Worm (Caenorhabditis elegans) whole organism, L2 larva: ENCODE measurements around the gene spi-1.

Source experiments
- C34F6.9 ChIP-seq: fragments of 150-350 bp; optimal IDR thresholded peaks from 2 replicates; lab custom pipeline; 2014; ENCODE audit warnings: missing biosample characterization, missing genetic modification characterization
- F13H6.1 ChIP-seq: sonication (generic microtip); optimal IDR thresholded peaks from 2 replicates; lab custom pipeline; 2016; ENCODE audit warnings: missing genetic modification characterization, missing compliant biosample characterization
- R02D3.7 ChIP-seq: fragments of 150-350 bp; optimal IDR thresholded peaks from 2 replicates; lab custom pipeline; 2014; ENCODE audit warnings: missing biosample characterization, missing genetic modification characterization
- Y55F3AM.14 ChIP-seq: fragments of 200-800 bp; sonication (Bioruptor generic); optimal IDR thresholded peaks from 2 replicates; lab custom pipeline; 2018; ENCODE audit warnings: mild to moderate bottlenecking, missing genetic modification characterization, missing compliant biosample characterization
- ZK546.5 ChIP-seq: sonication (generic microtip); optimal IDR thresholded peaks from 2 replicates; lab custom pipeline; 2017; ENCODE audit warnings: missing biosample characterization, missing genetic modification characterization
- ceh-16 ChIP-seq: fragments of 150-350 bp; optimal IDR thresholded peaks from 2 replicates; lab custom pipeline; 2014; ENCODE audit warnings: missing biosample characterization, missing genetic modification characterization
- ceh-82 ChIP-seq: fragments of 150-350 bp; optimal IDR thresholded peaks from 2 replicates; lab custom pipeline; 2014; ENCODE audit warnings: missing biosample characterization, missing genetic modification characterization
- crh-2 ChIP-seq: sonication (generic microtip); optimal IDR thresholded peaks from 2 replicates; lab custom pipeline; 2017; ENCODE audit warnings: missing biosample characterization, missing genetic modification characterization
- dmd-4 ChIP-seq: sonication (generic microtip); optimal IDR thresholded peaks from 2 replicates; lab custom pipeline; 2017; ENCODE audit warnings: missing biosample characterization, missing genetic modification characterization
- egl-27 ChIP-seq: sonication (generic microtip); optimal IDR thresholded peaks from 3 replicates; lab custom pipeline; 2017; ENCODE audit warnings: missing biosample characterization, missing genetic modification reagents, missing genetic modification characterization
- elt-1 ChIP-seq: fragments of 150-350 bp; optimal IDR thresholded peaks from 2 replicates; lab custom pipeline; 2014; ENCODE audit warnings: missing biosample characterization, missing genetic modification characterization
- fos-1 ChIP-seq: fragments of 150-350 bp; optimal IDR thresholded peaks from 2 replicates; lab custom pipeline; 2014; ENCODE audit warnings: missing biosample characterization, missing genetic modification characterization
- gmeb-1 ChIP-seq: fragments of 150-350 bp; optimal IDR thresholded peaks from 2 replicates; lab custom pipeline; 2014; ENCODE audit warnings: missing biosample characterization, missing genetic modification characterization
- lin-11 ChIP-seq: fragments of 150-350 bp; sonication (generic microtip); optimal IDR thresholded peaks from 2 replicates; lab custom pipeline; 2014; ENCODE audit warnings: missing biosample characterization, missing genetic modification characterization, inconsistent platforms, mixed read lengths
- lsy-2 ChIP-seq, 2 experiments: fragments of 150-350 bp in 1 of 2; sonication (generic microtip) in 1 of 2; optimal IDR thresholded peaks; 2 replicates each; lab custom pipeline; 2014 to 2017; ENCODE audit warnings: missing biosample characterization in 2 of 2, missing genetic modification characterization in 2 of 2
- mab-5 ChIP-seq: fragments of 150-350 bp; optimal IDR thresholded peaks from 2 replicates; lab custom pipeline; 2014; ENCODE audit warnings: missing biosample characterization, missing genetic modification characterization
- nhr-10 ChIP-seq: sonication (generic microtip); optimal IDR thresholded peaks from 2 replicates; lab custom pipeline; 2017; ENCODE audit warnings: missing biosample characterization, missing genetic modification characterization
- nhr-12 ChIP-seq: fragments of 150-350 bp; optimal IDR thresholded peaks from 2 replicates; lab custom pipeline; 2014; ENCODE audit warnings: missing biosample characterization, missing genetic modification characterization
- nhr-129 ChIP-seq: fragments of 150-350 bp; optimal IDR thresholded peaks from 2 replicates; lab custom pipeline; 2014; ENCODE audit warnings: missing biosample characterization, missing genetic modification characterization
- nhr-23 ChIP-seq: fragments of 150-350 bp; optimal IDR thresholded peaks from 2 replicates; lab custom pipeline; 2014; ENCODE audit warnings: missing biosample characterization, missing genetic modification reagents, missing genetic modification characterization
- nhr-237 ChIP-seq: fragments of 150-350 bp; optimal IDR thresholded peaks from 2 replicates; lab custom pipeline; 2014; ENCODE audit warnings: missing biosample characterization, missing genetic modification characterization
- nhr-25 ChIP-seq: fragments of 150-350 bp; sonication (generic microtip); optimal IDR thresholded peaks from 3 replicates; lab custom pipeline; 2014; ENCODE audit warnings: missing biosample characterization, missing genetic modification characterization
- nhr-6 ChIP-seq: fragments of 150-350 bp; optimal IDR thresholded peaks from 2 replicates; lab custom pipeline; 2014; ENCODE audit warnings: missing biosample characterization, missing genetic modification characterization
- nhr-77 ChIP-seq: fragments of 150-350 bp; optimal IDR thresholded peaks from 2 replicates; lab custom pipeline; 2014; ENCODE audit warnings: missing biosample characterization, missing genetic modification characterization
- peb-1 ChIP-seq: fragments of 150-350 bp; optimal IDR thresholded peaks from 2 replicates; lab custom pipeline; 2014; ENCODE audit warnings: missing biosample characterization, missing genetic modification characterization
- sem-4 ChIP-seq: fragments of 150-350 bp; optimal IDR thresholded peaks from 2 replicates; lab custom pipeline; 2014; ENCODE audit warnings: missing biosample characterization, missing genetic modification reagents, missing genetic modification characterization
- skn-1 ChIP-seq: sonication (generic microtip); optimal IDR thresholded peaks from 2 replicates; lab custom pipeline; 2017; ENCODE audit warnings: missing biosample characterization, missing genetic modification characterization
- sma-3 ChIP-seq: sonication (generic microtip); optimal IDR thresholded peaks from 2 replicates; lab custom pipeline; 2016; ENCODE audit warnings: missing genetic modification reagents, missing genetic modification characterization, missing compliant biosample characterization
- sma-9 ChIP-seq, 2 experiments: fragments of 150-350 bp in 1 of 2; sonication (generic microtip) in 1 of 2; optimal IDR thresholded peaks; 2 replicates each; lab custom pipeline; 2014 to 2016; ENCODE audit warnings: missing genetic modification characterization in 2 of 2, mild to moderate bottlenecking in 1 of 2, missing biosample characterization in 1 of 2, missing compliant biosample characterization in 1 of 2, missing genetic modification reagents in 1 of 2, moderate library complexity in 1 of 2
- snpc-4 ChIP-seq: fragments of 150-350 bp; optimal IDR thresholded peaks from 2 replicates; lab custom pipeline; 2014; ENCODE audit warnings: missing biosample characterization, missing genetic modification characterization
- unc-39 ChIP-seq: fragments of 150-350 bp; optimal IDR thresholded peaks from 2 replicates; lab custom pipeline; 2014; ENCODE audit warnings: missing biosample characterization, missing genetic modification characterization
- unc-55 ChIP-seq: fragments of 150-350 bp; sonication (generic microtip); optimal IDR thresholded peaks from 3 replicates; lab custom pipeline; 2014; ENCODE audit warnings: missing biosample characterization, missing genetic modification reagents, missing genetic modification characterization
- ztf-1 ChIP-seq: fragments of 200-800 bp; sonication (Bioruptor generic); conservative IDR thresholded peaks from 2 replicates; pipeline ENCODE4 v1.3.6; 2022; ENCODE audit warnings: missing genetic modification characterization, missing compliant biosample characterization
- ztf-11 ChIP-seq: sonication (generic microtip); optimal IDR thresholded peaks from 2 replicates; lab custom pipeline; 2017; ENCODE audit warnings: missing biosample characterization, missing genetic modification characterization

spi-1 gene

DNA sequence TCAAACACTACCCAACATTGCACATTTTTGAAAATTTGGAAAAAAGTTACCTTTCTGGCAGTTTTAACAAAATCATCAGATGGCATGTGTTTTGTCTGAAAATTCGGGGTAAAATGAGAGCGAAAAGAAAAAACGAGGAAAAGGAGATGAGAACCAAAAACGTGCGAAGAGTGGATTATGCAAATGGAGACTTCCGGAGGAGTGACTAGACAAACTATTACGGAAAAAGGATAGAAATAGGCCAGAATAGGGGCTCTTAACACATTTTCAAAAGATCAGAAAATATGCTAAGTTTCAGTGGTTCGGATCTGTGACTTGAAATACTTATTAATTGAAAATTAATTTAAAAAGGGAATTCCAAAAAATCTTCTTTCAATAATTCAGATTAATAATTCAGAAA is 3.3 kb downstream of the spi-1 start, which contains the start of gene srab-14:
Gene srab-14 (minus strand): TSS at position 101 of the 400 bp plus-strand sequence.
- TF ChIP-seq lsy-2 (tag; optimal IDR thresholded peaks at IDR 0.05; lab: Kevin White, UChicago) (no peak), sma-3 (GFP tag; lab: Kevin White, UChicago) (no peak), unc-39 (tag; lab: Kevin White, UChicago) (no peak), peb-1 (tag; lab: Kevin White, UChicago) (no peak)

DNA sequence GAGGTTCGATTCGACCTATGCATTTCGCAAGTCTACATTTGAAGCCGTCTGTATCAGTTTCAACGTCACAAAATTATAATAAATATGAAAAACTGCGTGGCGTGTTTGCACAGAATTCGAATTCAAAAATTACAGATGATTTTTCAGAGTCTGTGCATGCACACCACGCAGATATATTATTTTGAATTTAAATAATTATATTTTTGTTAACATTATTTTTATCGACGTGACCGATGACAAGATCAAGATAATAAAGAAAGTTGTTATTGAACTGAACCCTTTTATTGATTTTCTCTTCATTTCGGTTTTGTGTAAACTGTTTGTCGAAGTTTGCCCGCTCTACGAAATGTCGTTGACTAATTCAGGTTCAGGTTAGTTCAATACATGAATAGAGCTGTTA is 9.0 kb downstream of the spi-1 start, which contains the start of gene C28F5.1:
Gene C28F5.1 (plus strand): TSS at position 301 of the 400 bp plus-strand sequence.
- no peak for TF ChIP-seq elt-1 (tag; lab: Kevin White, UChicago)
- TF ChIP-seq lsy-2 (tag; optimal IDR thresholded peaks at IDR 0.05; lab: Kevin White, UChicago): no peak
- no peak for TF ChIP-seq nhr-129 (tag; lab: Kevin White, UChicago)
- TF ChIP-seq nhr-25 (tag; lab: Kevin White, UChicago): no peak
- TF ChIP-seq ceh-82 (tag; lab: Kevin White, UChicago): no peak
- no peak for TF ChIP-seq skn-1 (tag; lab: Kevin White, UChicago)
- no peak for TF ChIP-seq fos-1 (tag; lab: Kevin White, UChicago)
- TF ChIP-seq F13H6.1: no peak
- no peak for TF ChIP-seq nhr-10 (tag; lab: Kevin White, UChicago)
- TF ChIP-seq ztf-1 (GFP tag; lab: Robert Waterston, UW): no peak
- TF ChIP-seq dmd-4: no peak
- TF ChIP-seq Y55F3AM.14 (GFP tag; lab: Kevin White, UChicago): no peak
- TF ChIP-seq C34F6.9: no peak
- no peak for TF ChIP-seq ZK546.5
- TF ChIP-seq nhr-77 (tag; lab: Kevin White, UChicago): no peak

DNA sequence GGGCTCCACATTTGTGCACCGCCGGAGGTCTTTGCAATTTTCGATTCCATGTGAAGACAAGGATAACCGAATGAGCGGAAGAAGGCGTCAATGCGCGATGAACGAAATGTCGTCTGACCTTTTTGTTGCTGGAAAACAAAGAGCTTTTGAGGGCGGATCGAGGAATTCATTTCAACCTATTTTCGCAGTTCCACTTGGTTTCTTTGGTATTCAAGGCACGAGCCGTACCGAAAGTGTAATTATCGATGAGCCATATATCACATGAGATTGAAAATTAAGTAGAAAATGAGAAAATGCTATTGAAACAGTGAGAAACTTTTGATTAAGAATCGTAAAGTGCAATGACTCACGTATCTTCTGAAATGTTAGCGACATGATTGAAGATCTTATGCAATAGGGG is 23.2 kb downstream of the spi-1 start, which contains the start of gene glb-9:
Gene glb-9 (minus strand): TSS at position 101 of the 400 bp plus-strand sequence.
- TF ChIP-seq nhr-6 (tag; lab: Kevin White, UChicago) (no peak), nhr-12 (tag; lab: Kevin White, UChicago) (no peak), mab-5 (tag; lab: Kevin White, UChicago) (no peak), ztf-11 (tag; lab: Kevin White, UChicago) (no peak), nhr-77 (tag; lab: Kevin White, UChicago) (no peak), R02D3.7 (tag; lab: Kevin White, UChicago) (no peak)

DNA sequence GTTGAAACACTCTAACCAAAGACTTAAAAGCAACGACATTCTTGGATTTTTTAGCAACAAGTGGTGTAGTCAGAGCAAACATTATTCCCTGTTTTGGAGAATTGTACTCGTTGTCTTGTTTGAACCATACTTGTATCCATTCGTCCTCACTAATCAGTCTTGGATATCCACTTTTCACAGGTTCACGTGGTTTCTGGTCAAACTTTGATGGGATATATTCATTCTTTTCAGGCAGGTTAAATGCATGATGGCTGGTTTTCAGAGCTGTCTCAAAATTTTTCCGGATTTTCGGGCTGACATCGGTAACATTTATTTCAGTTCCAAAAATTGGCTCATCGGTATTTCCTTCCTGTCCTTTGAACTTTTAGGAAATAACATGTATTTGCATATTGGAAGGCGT is 25.4 kb downstream of the spi-1 start:
- TF ChIP-seq nhr-6 (tag; lab: Kevin White, UChicago) (no peak), dmd-4 (no peak), ztf-11 (tag; lab: Kevin White, UChicago) (no peak), gmeb-1 (no peak), ceh-16 (no peak), snpc-4 (tag; lab: Kevin White, UChicago) (no peak)

DNA sequence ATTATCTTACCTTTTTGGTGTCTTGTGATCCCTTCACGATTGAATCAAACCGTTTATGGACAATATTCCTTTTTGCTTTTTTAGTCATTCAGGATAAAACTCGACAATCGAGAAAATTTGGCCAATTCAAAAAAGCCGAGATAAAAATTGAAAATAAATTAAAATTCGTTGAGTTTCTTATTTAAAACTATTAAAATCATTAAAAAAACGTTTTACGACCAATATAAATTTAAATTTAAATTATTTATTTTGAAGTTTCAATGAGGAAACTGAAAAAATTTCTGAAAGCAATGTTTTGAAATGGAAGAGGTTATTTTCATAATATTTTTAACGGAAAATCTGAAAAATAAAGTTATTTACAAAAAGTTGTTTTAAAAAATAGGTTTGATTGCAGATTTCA is 27.2 kb downstream of the spi-1 start, which contains the start of gene ZK1290.15:
Gene ZK1290.15 (plus strand): TSS at position 301 of the 400 bp plus-strand sequence.
- no peak for TF ChIP-seq nhr-23
- TF ChIP-seq skn-1 (tag; lab: Kevin White, UChicago): no peak
- no peak for TF ChIP-seq Y55F3AM.14 (GFP tag; lab: Kevin White, UChicago)
- TF ChIP-seq unc-55 (GFP tag; lab: Kevin White, UChicago): no peak
- TF ChIP-seq egl-27 (tag; lab: Kevin White, UChicago): no peak
- TF ChIP-seq mab-5 (tag; lab: Kevin White, UChicago): no peak
- TF ChIP-seq nhr-237 (tag; lab: Kevin White, UChicago): no peak
- no peak for TF ChIP-seq sma-9 (GFP tag; optimal IDR thresholded peaks at IDR 0.05; lab: Kevin White, UChicago)
- TF ChIP-seq sma-9 (tag; optimal IDR thresholded peaks at IDR 0.05; lab: Kevin White, UChicago): no peak
- TF ChIP-seq crh-2: no peak
- no peak for TF ChIP-seq ztf-1 (GFP tag; lab: Robert Waterston, UW)

DNA sequence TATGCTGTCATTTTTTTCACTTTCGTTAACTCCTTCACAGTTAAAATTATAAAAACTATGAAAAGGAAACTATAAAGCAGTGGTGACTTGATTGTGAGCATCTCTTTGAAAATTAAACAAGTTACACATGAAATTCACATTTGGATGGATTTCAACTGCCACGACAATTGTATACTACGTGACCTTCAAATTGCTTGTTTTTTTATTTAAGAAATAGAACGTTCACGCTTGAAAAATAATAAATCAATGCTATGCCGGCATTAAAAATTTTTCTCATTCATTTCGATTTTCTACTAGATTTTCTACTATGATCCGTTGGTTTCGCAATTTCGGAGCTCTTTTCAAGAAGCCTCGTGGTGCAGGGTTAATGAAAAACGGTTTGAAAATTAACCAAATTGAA is 29.4 kb downstream of the spi-1 start, which contains the start of the genes ZK1290.7 and rnh-1.1:
Gene ZK1290.7 (minus strand): TSS at position 101 of the 400 bp plus-strand sequence.
Gene rnh-1.1 (plus strand): TSS at position 281 of the 400 bp plus-strand sequence.
- TF ChIP-seq ceh-82 (tag; lab: Kevin White, UChicago): no peak
- TF ChIP-seq nhr-25 (tag; lab: Kevin White, UChicago): no peak
- TF ChIP-seq sma-3 (GFP tag; lab: Kevin White, UChicago): no peak
- TF ChIP-seq lin-11 (tag; lab: Kevin White, UChicago): no peak
- no peak for TF ChIP-seq sem-4 (tag; lab: Kevin White, UChicago)
- no peak for TF ChIP-seq R02D3.7 (tag; lab: Kevin White, UChicago)
- TF ChIP-seq nhr-10 (tag; lab: Kevin White, UChicago): no peak
- TF ChIP-seq sma-9 (GFP tag; optimal IDR thresholded peaks at IDR 0.05; lab: Kevin White, UChicago): no peak
- TF ChIP-seq sma-9 (tag; optimal IDR thresholded peaks at IDR 0.05; lab: Kevin White, UChicago): no peak
- TF ChIP-seq nhr-12 (tag; lab: Kevin White, UChicago): no peak
- TF ChIP-seq, all 48 proteins: peak for 0
